Worm (Caenorhabditis elegans) whole organism, young adult: ENCODE data around the gene Y69A2AR.31.

ENCODE experiments used
- B0336.3 ChIP-seq: fragments of 200-800 bp; sonication (Bioruptor generic); IDR thresholded peaks from 2 replicates; pipeline ENCODE4 v1.3.6; 2022; ENCODE audit warnings: missing genetic modification characterization, missing compliant biosample characterization
- Y53G8AR.9 ChIP-seq: fragments of 200-800 bp; sonication (Bioruptor generic); conservative IDR thresholded peaks from 2 replicates; pipeline ENCODE4 v1.3.6; 2022; ENCODE audit warnings: missing genetic modification reagents, missing genetic modification characterization, missing compliant biosample characterization
- Y79H2A.3 ChIP-seq: fragments of 200-800 bp; sonication (Bioruptor generic); conservative IDR thresholded peaks from 2 replicates; pipeline ENCODE4 v1.3.6; 2022; ENCODE audit warnings: missing genetic modification reagents, missing genetic modification characterization, missing compliant biosample characterization
- ccch-3 ChIP-seq: fragments of 200-800 bp; sonication (Bioruptor generic); optimal IDR thresholded peaks from 2 replicates; lab custom pipeline; 2018; ENCODE audit warnings: mild to moderate bottlenecking, missing genetic modification characterization, missing compliant biosample characterization
- ceh-100 ChIP-seq: fragments of 200-800 bp; sonication (Bioruptor generic); IDR thresholded peaks from 2 replicates; pipeline ENCODE4 v1.3.6; 2022; ENCODE audit warnings: missing genetic modification reagents, missing genetic modification characterization, missing compliant biosample characterization
- ceh-40 ChIP-seq: fragments of 200-800 bp; sonication (Bioruptor generic); IDR thresholded peaks from 2 replicates; pipeline ENCODE4 v1.3.6; 2022; ENCODE audit warnings: missing genetic modification characterization, missing compliant biosample characterization
- ceh-79 ChIP-seq: sonication (generic microtip); optimal IDR thresholded peaks from 2 replicates; lab custom pipeline; 2017; ENCODE audit warnings: mild to moderate bottlenecking, missing genetic modification characterization, missing compliant biosample characterization
- efl-1 ChIP-seq: fragments of 150-350 bp; optimal IDR thresholded peaks from 2 replicates; lab custom pipeline; 2014; ENCODE audit warnings: missing biosample characterization, missing genetic modification reagents, missing genetic modification characterization
- hmg-20 ChIP-seq: fragments of 200-800 bp; sonication (Bioruptor generic); IDR thresholded peaks from 2 replicates; pipeline ENCODE4 v1.3.6; 2022; ENCODE audit warnings: missing genetic modification reagents, missing genetic modification characterization, missing compliant biosample characterization
- lin-54 ChIP-seq: fragments of 200-800 bp; sonication (Bioruptor generic); optimal IDR thresholded peaks from 2 replicates; lab custom pipeline; 2018; ENCODE audit warnings: mild to moderate bottlenecking, missing genetic modification characterization, missing compliant biosample characterization
- lsy-27 ChIP-seq: sonication (generic microtip); optimal IDR thresholded peaks from 2 replicates; lab custom pipeline; 2017; ENCODE audit warnings: missing genetic modification characterization, mild to moderate bottlenecking, missing compliant biosample characterization, antibody characterized with exemption, missing genotype, borderline replicate concordance; ENCODE audit not compliant: insufficient read depth
- mcd-1 ChIP-seq: fragments of 200-800 bp; sonication (Bioruptor generic); IDR thresholded peaks from 2 replicates; pipeline ENCODE4 v1.3.6; 2022; ENCODE audit warnings: missing genetic modification reagents, missing genetic modification characterization, missing compliant biosample characterization
- nhr-179 ChIP-seq: sonication (generic microtip); optimal IDR thresholded peaks from 2 replicates; lab custom pipeline; 2016; ENCODE audit warnings: mild to moderate bottlenecking, missing genetic modification characterization, missing compliant biosample characterization
- nhr-27 ChIP-seq: fragments of 200-800 bp; sonication (Bioruptor generic); optimal IDR thresholded peaks from 2 replicates; lab custom pipeline; 2018; ENCODE audit warnings: mild to moderate bottlenecking, missing genetic modification characterization, moderate library complexity, missing compliant biosample characterization
- rcor-1 ChIP-seq: fragments of 200-800 bp; sonication (Bioruptor generic); IDR thresholded peaks from 2 replicates; pipeline ENCODE4 v1.3.6; 2022; ENCODE audit warnings: missing genetic modification reagents, missing genetic modification characterization, missing compliant biosample characterization
- snpc-1.1 ChIP-seq: sonication (generic microtip); optimal IDR thresholded peaks from 2 replicates; lab custom pipeline; 2017; ENCODE audit warnings: missing genetic modification characterization, mild to moderate bottlenecking, missing compliant biosample characterization, antibody characterized with exemption, moderate library complexity, missing genotype, missing genetic modification reagents; ENCODE audit not compliant: insufficient read depth
- tbp1 ChIP-seq: fragments of 200-800 bp; sonication (Bioruptor generic); optimal IDR thresholded peaks from 2 replicates; lab custom pipeline; 2018; ENCODE audit warnings: mild to moderate bottlenecking, missing genetic modification characterization, missing compliant biosample characterization
- tlf-1 ChIP-seq: fragments of 200-800 bp; sonication (Bioruptor generic); optimal IDR thresholded peaks from 2 replicates; lab custom pipeline; 2018; ENCODE audit warnings: mild to moderate bottlenecking, missing genetic modification characterization, missing compliant biosample characterization
- zfh-2 ChIP-seq: fragments of 200-800 bp; sonication (Bioruptor generic); conservative IDR thresholded peaks from 2 replicates; pipeline ENCODE4 v1.3.6; 2022; ENCODE audit warnings: missing genetic modification reagents, missing genetic modification characterization, missing compliant biosample characterization

Gene Y69A2AR.31

ce11 chrIV:2600841-2601240 is 63.0 kb downstream of the Y69A2AR.31 start, which contains the start of gene epg-9:
Gene epg-9 (plus strand): TSS chrIV:2601141.
- TF ChIP-seq lin-54 (GFP tag; lab: Kevin White, UChicago): no peak
- no peak for TF ChIP-seq mcd-1 (GFP tag; lab: Robert Waterston, UW)
- TF ChIP-seq hmg-20 (GFP tag; lab: Robert Waterston, UW): no peak
- no peak for TF ChIP-seq snpc-1.1 (tag; lab: Kevin White, UChicago)
- no peak for TF ChIP-seq nhr-27
- no peak for TF ChIP-seq Y53G8AR.9 (GFP tag; lab: Robert Waterston, UW)
- no peak for TF ChIP-seq rcor-1 (GFP tag; lab: Robert Waterston, UW)
- TF ChIP-seq ccch-3 (GFP tag; lab: Kevin White, UChicago): no peak
- TF ChIP-seq zfh-2 (GFP tag; lab: Robert Waterston, UW): no peak
- TF ChIP-seq ceh-79 (tag; lab: Kevin White, UChicago): no peak
- no peak for TF ChIP-seq tbp1 (GFP tag; lab: Kevin White, UChicago)
- TF ChIP-seq B0336.3 (GFP tag; lab: Robert Waterston, UW): no peak
- TF ChIP-seq ceh-40: no peak
- no peak for TF ChIP-seq tlf-1 (GFP tag; lab: Kevin White, UChicago)
- no peak for TF ChIP-seq Y79H2A.3 (GFP tag; lab: Robert Waterston, UW)
- TF ChIP-seq efl-1 (GFP tag; lab: Kevin White, UChicago): no peak
- no peak for TF ChIP-seq ceh-100
- TF ChIP-seq nhr-179 (tag; lab: Kevin White, UChicago): no peak
- no peak for TF ChIP-seq lsy-27 (tag; lab: Kevin White, UChicago)
